Worm (Caenorhabditis elegans) whole organism, L2 larva: ENCODE results near the gene T13C5.3.

Experiments used
- C34F6.9 ChIP-seq: fragments of 150-350 bp; optimal IDR thresholded peaks from 2 replicates; lab custom pipeline; 2014; ENCODE audit warnings: missing biosample characterization, missing genetic modification characterization
- F13H6.1 ChIP-seq: sonication (generic microtip); optimal IDR thresholded peaks from 2 replicates; lab custom pipeline; 2016; ENCODE audit warnings: missing genetic modification characterization, missing compliant biosample characterization
- R02D3.7 ChIP-seq: fragments of 150-350 bp; optimal IDR thresholded peaks from 2 replicates; lab custom pipeline; 2014; ENCODE audit warnings: missing biosample characterization, missing genetic modification characterization
- Y55F3AM.14 ChIP-seq: fragments of 200-800 bp; sonication (Bioruptor generic); optimal IDR thresholded peaks from 2 replicates; lab custom pipeline; 2018; ENCODE audit warnings: mild to moderate bottlenecking, missing genetic modification characterization, missing compliant biosample characterization
- ZK546.5 ChIP-seq: sonication (generic microtip); optimal IDR thresholded peaks from 2 replicates; lab custom pipeline; 2017; ENCODE audit warnings: missing biosample characterization, missing genetic modification characterization
- alr-1 ChIP-seq: fragments of 150-350 bp; optimal IDR thresholded peaks from 2 replicates; lab custom pipeline; 2014; ENCODE audit warnings: missing biosample characterization, missing genetic modification characterization
- aly-2 ChIP-seq: fragments of 150-350 bp; optimal IDR thresholded peaks from 2 replicates; lab custom pipeline; 2014; ENCODE audit warnings: missing biosample characterization, missing genetic modification characterization
- ama-1 ChIP-seq: fragments of 150-350 bp; optimal IDR thresholded peaks from 2 replicates; lab custom pipeline; 2018; ENCODE audit warnings: inconsistent platforms
- blmp-1 ChIP-seq: sonication (generic microtip); optimal IDR thresholded peaks from 2 replicates; lab custom pipeline; 2017; ENCODE audit warnings: missing genetic modification characterization, mild to moderate bottlenecking, missing compliant biosample characterization, antibody characterized with exemption, moderate library complexity; ENCODE audit not compliant: insufficient read depth
- ceh-16 ChIP-seq: fragments of 150-350 bp; optimal IDR thresholded peaks from 2 replicates; lab custom pipeline; 2014; ENCODE audit warnings: missing biosample characterization, missing genetic modification characterization
- ceh-82 ChIP-seq: fragments of 150-350 bp; optimal IDR thresholded peaks from 2 replicates; lab custom pipeline; 2014; ENCODE audit warnings: missing biosample characterization, missing genetic modification characterization
- crh-2 ChIP-seq: sonication (generic microtip); optimal IDR thresholded peaks from 2 replicates; lab custom pipeline; 2017; ENCODE audit warnings: missing biosample characterization, missing genetic modification characterization
- dmd-4 ChIP-seq: sonication (generic microtip); optimal IDR thresholded peaks from 2 replicates; lab custom pipeline; 2017; ENCODE audit warnings: missing biosample characterization, missing genetic modification characterization
- egl-27 ChIP-seq: sonication (generic microtip); optimal IDR thresholded peaks from 3 replicates; lab custom pipeline; 2017; ENCODE audit warnings: missing biosample characterization, missing genetic modification reagents, missing genetic modification characterization
- elt-1 ChIP-seq: fragments of 150-350 bp; optimal IDR thresholded peaks from 2 replicates; lab custom pipeline; 2014; ENCODE audit warnings: missing biosample characterization, missing genetic modification characterization
- elt-3 ChIP-seq: sonication (generic microtip); optimal IDR thresholded peaks from 2 replicates; lab custom pipeline; 2017; ENCODE audit warnings: missing biosample characterization, missing genetic modification characterization
- fos-1 ChIP-seq: fragments of 150-350 bp; optimal IDR thresholded peaks from 2 replicates; lab custom pipeline; 2014; ENCODE audit warnings: missing biosample characterization, missing genetic modification characterization
- gmeb-1 ChIP-seq: fragments of 150-350 bp; optimal IDR thresholded peaks from 2 replicates; lab custom pipeline; 2014; ENCODE audit warnings: missing biosample characterization, missing genetic modification characterization
- lin-11 ChIP-seq: fragments of 150-350 bp; sonication (generic microtip); optimal IDR thresholded peaks from 2 replicates; lab custom pipeline; 2014; ENCODE audit warnings: missing biosample characterization, missing genetic modification characterization, inconsistent platforms, mixed read lengths
- lin-13 ChIP-seq: fragments of 150-350 bp; optimal IDR thresholded peaks from 2 replicates; lab custom pipeline; 2014; ENCODE audit warnings: missing biosample characterization, missing genetic modification reagents, missing genetic modification characterization
- lin-39 ChIP-seq: fragments of 150-350 bp; optimal IDR thresholded peaks from 2 replicates; lab custom pipeline; 2014; ENCODE audit warnings: missing biosample characterization, missing genetic modification reagents, missing genetic modification characterization
- lsy-2 ChIP-seq, 2 experiments: fragments of 150-350 bp in 1 of 2; sonication (generic microtip) in 1 of 2; optimal IDR thresholded peaks; 2 replicates each; lab custom pipeline; 2014 to 2017; ENCODE audit warnings: missing biosample characterization in 2 of 2, missing genetic modification characterization in 2 of 2
- mab-5 ChIP-seq: fragments of 150-350 bp; optimal IDR thresholded peaks from 2 replicates; lab custom pipeline; 2014; ENCODE audit warnings: missing biosample characterization, missing genetic modification characterization
- mbf-1 ChIP-seq: sonication (generic microtip); optimal IDR thresholded peaks from 2 replicates; lab custom pipeline; 2017; ENCODE audit warnings: missing biosample characterization, missing genetic modification characterization
- mdl-1 ChIP-seq, 2 experiments: fragments of 150-350 bp in 1 of 2; sonication (generic microtip) in 1 of 2; optimal IDR thresholded peaks; 2 replicates each; lab custom pipeline; 2017; ENCODE audit warnings: missing biosample characterization in 2 of 2, missing genetic modification characterization in 2 of 2
- nhr-10 ChIP-seq: sonication (generic microtip); optimal IDR thresholded peaks from 2 replicates; lab custom pipeline; 2017; ENCODE audit warnings: missing biosample characterization, missing genetic modification characterization
- nhr-11 ChIP-seq: fragments of 150-350 bp; optimal IDR thresholded peaks from 2 replicates; lab custom pipeline; 2014; ENCODE audit warnings: missing biosample characterization, missing genetic modification characterization
- nhr-12 ChIP-seq: fragments of 150-350 bp; optimal IDR thresholded peaks from 2 replicates; lab custom pipeline; 2014; ENCODE audit warnings: missing biosample characterization, missing genetic modification characterization
- nhr-129 ChIP-seq: fragments of 150-350 bp; optimal IDR thresholded peaks from 2 replicates; lab custom pipeline; 2014; ENCODE audit warnings: missing biosample characterization, missing genetic modification characterization
- nhr-21 ChIP-seq: fragments of 150-350 bp; optimal IDR thresholded peaks from 2 replicates; lab custom pipeline; 2014; ENCODE audit warnings: missing biosample characterization, missing genetic modification characterization
- nhr-23 ChIP-seq: fragments of 150-350 bp; optimal IDR thresholded peaks from 2 replicates; lab custom pipeline; 2014; ENCODE audit warnings: missing biosample characterization, missing genetic modification reagents, missing genetic modification characterization
- nhr-237 ChIP-seq: fragments of 150-350 bp; optimal IDR thresholded peaks from 2 replicates; lab custom pipeline; 2014; ENCODE audit warnings: missing biosample characterization, missing genetic modification characterization
- nhr-25 ChIP-seq: fragments of 150-350 bp; sonication (generic microtip); optimal IDR thresholded peaks from 3 replicates; lab custom pipeline; 2014; ENCODE audit warnings: missing biosample characterization, missing genetic modification characterization
- nhr-6 ChIP-seq: fragments of 150-350 bp; optimal IDR thresholded peaks from 2 replicates; lab custom pipeline; 2014; ENCODE audit warnings: missing biosample characterization, missing genetic modification characterization
- nhr-77 ChIP-seq: fragments of 150-350 bp; optimal IDR thresholded peaks from 2 replicates; lab custom pipeline; 2014; ENCODE audit warnings: missing biosample characterization, missing genetic modification characterization
- peb-1 ChIP-seq: fragments of 150-350 bp; optimal IDR thresholded peaks from 2 replicates; lab custom pipeline; 2014; ENCODE audit warnings: missing biosample characterization, missing genetic modification characterization
- sem-4 ChIP-seq: fragments of 150-350 bp; optimal IDR thresholded peaks from 2 replicates; lab custom pipeline; 2014; ENCODE audit warnings: missing biosample characterization, missing genetic modification reagents, missing genetic modification characterization
- skn-1 ChIP-seq: sonication (generic microtip); optimal IDR thresholded peaks from 2 replicates; lab custom pipeline; 2017; ENCODE audit warnings: missing biosample characterization, missing genetic modification characterization
- sma-3 ChIP-seq: sonication (generic microtip); optimal IDR thresholded peaks from 2 replicates; lab custom pipeline; 2016; ENCODE audit warnings: missing genetic modification reagents, missing genetic modification characterization, missing compliant biosample characterization
- sma-9 ChIP-seq, 2 experiments: fragments of 150-350 bp in 1 of 2; sonication (generic microtip) in 1 of 2; optimal IDR thresholded peaks; 2 replicates each; lab custom pipeline; 2014 to 2016; ENCODE audit warnings: missing genetic modification characterization in 2 of 2, mild to moderate bottlenecking in 1 of 2, missing biosample characterization in 1 of 2, missing compliant biosample characterization in 1 of 2, missing genetic modification reagents in 1 of 2, moderate library complexity in 1 of 2
- snpc-4 ChIP-seq: fragments of 150-350 bp; optimal IDR thresholded peaks from 2 replicates; lab custom pipeline; 2014; ENCODE audit warnings: missing biosample characterization, missing genetic modification characterization
- unc-39 ChIP-seq: fragments of 150-350 bp; optimal IDR thresholded peaks from 2 replicates; lab custom pipeline; 2014; ENCODE audit warnings: missing biosample characterization, missing genetic modification characterization
- unc-55 ChIP-seq: fragments of 150-350 bp; sonication (generic microtip); optimal IDR thresholded peaks from 3 replicates; lab custom pipeline; 2014; ENCODE audit warnings: missing biosample characterization, missing genetic modification reagents, missing genetic modification characterization
- unc-62 ChIP-seq: fragments of 150-350 bp; optimal IDR thresholded peaks from 2 replicates; lab custom pipeline; 2014; ENCODE audit warnings: missing biosample characterization, missing genetic modification reagents, missing genetic modification characterization
- zag-1 ChIP-seq: fragments of 150-350 bp; optimal IDR thresholded peaks from 2 replicates; lab custom pipeline; 2014; ENCODE audit warnings: missing biosample characterization, missing genetic modification characterization
- ztf-1 ChIP-seq: fragments of 200-800 bp; sonication (Bioruptor generic); conservative IDR thresholded peaks from 2 replicates; pipeline ENCODE4 v1.3.6; 2022; ENCODE audit warnings: missing genetic modification characterization, missing compliant biosample characterization
- ztf-11 ChIP-seq: sonication (generic microtip); optimal IDR thresholded peaks from 2 replicates; lab custom pipeline; 2017; ENCODE audit warnings: missing biosample characterization, missing genetic modification characterization
- ztf-4 ChIP-seq: fragments of 150-350 bp; optimal IDR thresholded peaks from 2 replicates; lab custom pipeline; 2014; ENCODE audit warnings: missing biosample characterization, missing genetic modification characterization

T13C5.3 gene

ce11 chrX:6202809-6203208 is 24.5 kb downstream of the T13C5.3 start (continued):
- TF ChIP-seq ceh-16 = no peak
- TF ChIP-seq, all 48 proteins: peak for 5

ce11 chrX:6203315-6203714 is 25.0 kb downstream of the T13C5.3 start:
- peak; percentile 21 for TF ChIP-seq sma-9 (GFP tag; optimal IDR thresholded peaks at IDR 0.05; lab: Kevin White, UChicago)
- no peak for TF ChIP-seq sma-9 (tag; optimal IDR thresholded peaks at IDR 0.05; lab: Kevin White, UChicago)
- TF ChIP-seq nhr-23 (tag; lab: Kevin White, UChicago) = no peak
- no peak for TF ChIP-seq lsy-2 (tag; optimal IDR thresholded peaks at IDR 0.05; lab: Kevin White, UChicago)
- no peak for TF ChIP-seq blmp-1
- TF ChIP-seq nhr-12 (tag; lab: Kevin White, UChicago) = no peak
- TF ChIP-seq peb-1 = no peak

ce11 chrX:6204696-6205232 is 26.4 kb downstream of the T13C5.3 start, which contains the start of gene bca-1:
Gene bca-1 (minus strand): TSS chrX:6204746.
- peak; percentile 88 for TF ChIP-seq blmp-1
- TF ChIP-seq Y55F3AM.14 (GFP tag; lab: Kevin White, UChicago) = no peak
- TF ChIP-seq nhr-21 (tag; lab: Kevin White, UChicago) = peak; percentile 27
- TF ChIP-seq dmd-4 (tag; lab: Kevin White, UChicago) = no peak
- no peak for TF ChIP-seq lin-11 (tag; lab: Kevin White, UChicago)
- no peak for TF ChIP-seq sma-3 (GFP tag; lab: Kevin White, UChicago)
- peak; percentile 79 for TF ChIP-seq nhr-129 (tag; lab: Kevin White, UChicago)
- no peak for TF ChIP-seq snpc-4 (tag; lab: Kevin White, UChicago)
- peak; percentile 26 for TF ChIP-seq nhr-6 (tag; lab: Kevin White, UChicago)
- no peak for TF ChIP-seq alr-1 (tag; lab: Kevin White, UChicago)
- TF ChIP-seq lin-39 = no peak
- TF ChIP-seq fos-1 (tag; lab: Kevin White, UChicago) = peak; percentile 31
- TF ChIP-seq nhr-23 (tag; lab: Kevin White, UChicago) = no peak
- no peak for TF ChIP-seq sem-4 (tag; lab: Kevin White, UChicago)
- TF ChIP-seq nhr-10 (tag; lab: Kevin White, UChicago) = no peak
- no peak for TF ChIP-seq ztf-11 (tag; lab: Kevin White, UChicago)
- TF ChIP-seq zag-1 (tag; lab: Kevin White, UChicago) = no peak
- no peak for TF ChIP-seq mab-5 (tag; lab: Kevin White, UChicago)
- no peak for TF ChIP-seq unc-62 (GFP tag; lab: Kevin White, UChicago)
- peak in 1 of 2 experiments; percentile 48 for TF ChIP-seq lsy-2 (tag; optimal IDR thresholded peaks at IDR 0.05; lab: Kevin White, UChicago)
- TF ChIP-seq F13H6.1 (tag; lab: Kevin White, UChicago) = peak; percentile 27
- peak; percentile 80 for TF ChIP-seq sma-9 (GFP tag; optimal IDR thresholded peaks at IDR 0.05; lab: Kevin White, UChicago)
- no peak for TF ChIP-seq sma-9 (tag; optimal IDR thresholded peaks at IDR 0.05; lab: Kevin White, UChicago)
- no peak for TF ChIP-seq egl-27 (tag; lab: Kevin White, UChicago)
- no peak for TF ChIP-seq ceh-82 (tag; lab: Kevin White, UChicago)
- TF ChIP-seq lin-13 = no peak
- TF ChIP-seq elt-3 (tag; lab: Kevin White, UChicago) = no peak
- peak; percentile 12 for TF ChIP-seq ama-1 (lab: Kevin White, UChicago)
- TF ChIP-seq nhr-77 (tag; lab: Kevin White, UChicago) = no peak
- no peak for TF ChIP-seq elt-1 (tag; lab: Kevin White, UChicago)
- TF ChIP-seq nhr-11 = no peak
- no peak for TF ChIP-seq aly-2 (tag; lab: Kevin White, UChicago)
- no peak for TF ChIP-seq R02D3.7
- peak; percentile 69 for TF ChIP-seq nhr-25 (tag; lab: Kevin White, UChicago)
- TF ChIP-seq peb-1 = no peak
- no peak for TF ChIP-seq mbf-1
- TF ChIP-seq unc-39 = no peak
- peak; percentile 39 for TF ChIP-seq C34F6.9 (tag; lab: Kevin White, UChicago)
- no peak for TF ChIP-seq skn-1
- TF ChIP-seq ceh-16 = no peak
- TF ChIP-seq ztf-4 (tag; lab: Kevin White, UChicago) = no peak
- no peak for TF ChIP-seq nhr-237 (tag; lab: Kevin White, UChicago)
- TF ChIP-seq gmeb-1 (tag; lab: Kevin White, UChicago) = no peak
- TF ChIP-seq crh-2 (tag; lab: Kevin White, UChicago) = peak; percentile 59
- TF ChIP-seq ZK546.5 (tag; lab: Kevin White, UChicago) = no peak
- TF ChIP-seq mdl-1 (tag; optimal IDR thresholded peaks at IDR 0.05; lab: Kevin White, UChicago) = no peak
- no peak for TF ChIP-seq unc-55 (GFP tag; lab: Kevin White, UChicago)
- no peak for TF ChIP-seq ztf-1 (GFP tag; lab: Robert Waterston, UW)
- no peak for TF ChIP-seq nhr-12 (tag; lab: Kevin White, UChicago)
